Fruit fly (Drosophila melanogaster) S2 (cell line): Measurements from ENCODE around the gene Nhe3.

Source experiments
- CG8478 ChIP-seq: fragments of >200 bp; optimal IDR thresholded peaks from 2 replicates; lab custom pipeline; 2018
- CTCF ChIP-seq, 2 experiments: fragments of >200 bp; optimal IDR thresholded peaks; 2 replicates each; lab custom pipeline; 2018

The Nhe3 gene

DNA sequence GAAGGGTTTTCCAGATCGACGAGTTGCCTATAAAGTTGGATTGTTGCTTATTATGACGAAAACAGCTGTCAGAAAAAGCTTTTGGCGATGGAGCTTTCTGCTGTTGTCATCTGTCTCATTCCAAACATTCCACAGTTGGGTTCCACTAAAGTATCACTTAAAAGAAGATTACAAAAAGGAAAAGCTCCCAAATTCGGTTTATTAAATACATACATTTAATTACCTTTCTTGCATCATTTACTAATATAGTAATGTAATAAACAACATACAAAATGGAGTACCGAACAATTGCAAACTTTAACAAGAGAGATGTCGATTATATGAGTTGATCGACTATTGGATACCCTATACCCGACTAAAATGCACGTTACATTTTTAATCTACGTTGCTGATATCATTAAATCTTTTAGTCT lies 27.9 kb downstream of the Nhe3 start, which contains the start of gene CG31633:
Gene CG31633, minus strand, starts transcription at position 58 of the 413 bp plus-strand sequence.
- no peak for TF ChIP-seq CTCF (optimal IDR thresholded peaks at IDR 0.05; lab: Kevin White, UChicago)
- TF ChIP-seq CG8478 (lab: Kevin White, UChicago) = no peak

DNA sequence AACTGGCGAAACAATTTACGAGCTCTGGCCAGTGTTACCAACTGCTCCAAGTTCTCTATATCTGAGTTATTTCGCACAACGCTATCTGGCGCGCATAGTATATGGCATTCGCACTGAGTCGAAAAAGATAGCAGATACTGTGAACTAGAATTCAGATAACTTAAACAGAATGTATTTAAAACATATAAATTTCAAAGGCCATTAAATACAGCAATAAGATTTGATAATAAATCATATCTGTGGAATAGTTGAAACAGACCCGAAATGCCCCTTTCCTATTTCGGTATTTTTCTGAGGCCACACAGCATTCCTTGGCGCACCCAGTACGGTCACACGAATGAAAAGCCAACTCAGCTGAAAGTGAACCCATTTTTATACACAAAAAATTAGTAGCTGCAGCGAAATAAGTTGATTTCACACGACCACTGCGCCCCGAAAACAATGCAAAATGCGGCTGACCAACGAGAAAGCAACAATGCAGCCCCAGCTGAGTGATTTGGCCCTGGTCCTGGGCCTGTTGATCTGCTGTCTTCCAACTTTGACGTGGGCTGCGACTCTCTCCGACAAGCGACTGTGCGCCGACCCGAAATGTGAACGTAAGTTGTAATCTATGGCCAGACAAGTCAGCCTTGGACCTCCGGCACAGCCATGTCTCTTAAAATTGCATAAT lies 34.9 kb downstream of the Nhe3 start, which contains the start of the genes CG31635 and Tango1:
Gene CG31635, minus strand, starts transcription at position 30 of the 670 bp plus-strand sequence.
Gene Tango1, plus strand, starts transcription at position 304 of the 670 bp plus-strand sequence.
- TF ChIP-seq CG8478 (lab: Kevin White, UChicago) = no peak
- no peak for TF ChIP-seq CTCF (optimal IDR thresholded peaks at IDR 0.05; lab: Kevin White, UChicago)

dm6 chr2L:6648163-6648628 lies 36.0 kb downstream of the Nhe3 start:
- TF ChIP-seq CG8478 (lab: Kevin White, UChicago) (no peak), CTCF (optimal IDR thresholded peaks at IDR 0.05; lab: Kevin White, UChicago) (no peak)

- TF ChIP-seq CTCF (optimal IDR thresholded peaks at IDR 0.05; lab: Kevin White, UChicago) (no peak), CG8478 (lab: Kevin White, UChicago) (no peak)
Measured at dm6 chr2L:6647103-6647711, 37.0 kb downstream of the Nhe3 start.

DNA sequence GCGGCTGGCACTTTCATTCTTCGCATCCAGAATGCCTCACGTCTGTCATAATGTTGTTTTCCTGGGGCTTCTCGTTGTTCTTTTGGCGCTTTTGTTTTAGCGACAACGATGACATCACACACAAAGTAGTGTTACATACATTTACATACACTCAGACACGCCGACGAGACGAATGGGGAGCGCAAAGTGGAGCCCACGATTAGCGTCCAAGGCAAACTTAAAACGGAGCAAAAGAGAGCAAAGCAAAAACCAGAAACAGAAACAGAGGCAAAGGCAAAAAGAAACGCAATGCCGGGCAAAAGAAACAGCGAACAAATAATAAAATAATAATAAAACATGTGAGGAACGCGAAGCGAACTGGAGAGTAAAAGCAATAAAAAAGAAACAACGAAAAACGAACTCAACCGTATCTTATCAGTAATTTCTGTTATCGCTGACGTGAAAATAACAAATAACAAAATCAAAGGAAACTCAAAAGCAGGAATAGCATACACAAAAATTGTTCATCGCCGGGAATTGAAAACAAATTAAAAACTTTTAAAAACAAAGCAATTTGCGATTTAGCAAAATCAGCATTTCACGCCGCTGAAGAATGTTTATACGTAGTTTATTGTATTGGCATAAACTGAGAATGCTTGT lies 39.6 kb downstream of the Nhe3 start:
- no peak for TF ChIP-seq CTCF (optimal IDR thresholded peaks at IDR 0.05; lab: Kevin White, UChicago)
- TF ChIP-seq CG8478 (lab: Kevin White, UChicago) = no peak

- no peak for TF ChIP-seq CTCF (optimal IDR thresholded peaks at IDR 0.05; lab: Kevin White, UChicago)
- no peak for TF ChIP-seq CG8478 (lab: Kevin White, UChicago)
Measured at dm6 chr2L:6643218-6643756, 40.9 kb downstream of the Nhe3 start.

DNA sequence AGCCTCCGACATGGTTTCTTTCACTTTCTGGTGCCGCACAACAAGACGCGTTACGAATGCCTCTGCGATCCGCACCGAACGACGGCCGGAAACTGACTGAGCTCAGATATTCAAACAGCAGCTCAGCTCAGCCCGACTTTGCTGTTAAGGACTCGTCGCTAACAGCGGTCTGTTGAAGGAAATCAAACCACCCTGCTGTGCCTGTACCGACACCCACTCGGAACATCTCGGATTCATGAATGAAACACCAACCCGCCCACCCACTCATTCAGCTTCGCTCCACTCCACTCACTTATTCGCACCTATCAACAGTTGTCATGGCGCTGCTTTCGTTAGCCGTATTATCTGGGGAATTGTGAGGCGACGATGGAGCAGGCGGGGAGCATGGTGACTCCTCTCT lies 51.9 kb downstream of the Nhe3 start, which contains the start of gene Oatp26F:
Gene Oatp26F, minus strand, starts transcription at position 101 of the 400 bp plus-strand sequence.
- TF ChIP-seq CG8478 (lab: Kevin White, UChicago) (no peak), CTCF (optimal IDR thresholded peaks at IDR 0.05; lab: Kevin White, UChicago) (no peak)
